Worm (Caenorhabditis elegans) whole organism, young adult: ENCODE results near the gene nhr-87.

Source experiments
- C06A6.2 ChIP-seq: fragments of 200-800 bp; sonication (Bioruptor generic); conservative IDR thresholded peaks from 2 replicates; pipeline ENCODE4 v1.3.6; 2022; ENCODE audit warnings: missing genetic modification characterization, missing compliant biosample characterization
- C17E4.6 ChIP-seq: fragments of 200-800 bp; sonication (Bioruptor generic); IDR thresholded peaks from 2 replicates; pipeline ENCODE4 v1.3.6; 2022; ENCODE audit warnings: missing genetic modification reagents, missing genetic modification characterization, missing compliant biosample characterization
- D2030.7 ChIP-seq: fragments of 200-800 bp; sonication (Bioruptor generic); IDR thresholded peaks from 2 replicates; pipeline ENCODE4 v1.3.6; 2022; ENCODE audit warnings: missing genetic modification reagents, missing genetic modification characterization, missing compliant biosample characterization
- F10E7.11 ChIP-seq: sonication (generic microtip); optimal IDR thresholded peaks from 2 replicates; lab custom pipeline; 2017; ENCODE audit warnings: mild to moderate bottlenecking, missing genetic modification characterization, moderate library complexity, missing compliant biosample characterization
- F23B12.7 ChIP-seq: sonication (generic microtip); optimal IDR thresholded peaks from 2 replicates; lab custom pipeline; 2017; ENCODE audit warnings: missing genetic modification characterization, mild to moderate bottlenecking, missing compliant biosample characterization, antibody characterized with exemption, moderate library complexity; ENCODE audit not compliant: insufficient read depth
- F37B4.10 ChIP-seq: fragments of 200-800 bp; sonication (Bioruptor generic); IDR thresholded peaks from 2 replicates; pipeline ENCODE4 v1.3.6; 2022; ENCODE audit warnings: missing genetic modification characterization, missing compliant biosample characterization
- F57C9.4 ChIP-seq: sonication (generic microtip); optimal IDR thresholded peaks from 2 replicates; lab custom pipeline; 2017; ENCODE audit warnings: mild to moderate bottlenecking, missing genetic modification characterization, missing compliant biosample characterization
- Y53G8AR.9 ChIP-seq: fragments of 200-800 bp; sonication (Bioruptor generic); conservative IDR thresholded peaks from 2 replicates; pipeline ENCODE4 v1.3.6; 2022; ENCODE audit warnings: missing genetic modification reagents, missing genetic modification characterization, missing compliant biosample characterization
- Y56A3A.18 ChIP-seq: fragments of 200-800 bp; sonication (Bioruptor generic); IDR thresholded peaks from 2 replicates; pipeline ENCODE4 v1.3.6; 2022; ENCODE audit warnings: missing genetic modification reagents, missing genetic modification characterization, missing compliant biosample characterization
- Y95B8A.8 ChIP-seq: fragments of 200-800 bp; sonication (Bioruptor generic); IDR thresholded peaks from 2 replicates; pipeline ENCODE4 v1.3.6; 2022; ENCODE audit warnings: missing genetic modification reagents, missing genetic modification characterization, missing compliant biosample characterization
- aptf-2 ChIP-seq: fragments of 200-800 bp; sonication (Bioruptor generic); conservative IDR thresholded peaks from 2 replicates; pipeline ENCODE4 v1.3.6; 2022; ENCODE audit warnings: missing genetic modification reagents, missing genetic modification characterization, missing compliant biosample characterization
- attf-5 ChIP-seq: fragments of 200-800 bp; sonication (Bioruptor generic); optimal IDR thresholded peaks from 2 replicates; lab custom pipeline; 2018; ENCODE audit warnings: mild to moderate bottlenecking, missing genetic modification characterization, missing compliant biosample characterization
- attf-6 ChIP-seq: fragments of 200-800 bp; sonication (Bioruptor generic); IDR thresholded peaks from 2 replicates; pipeline ENCODE4 v1.3.6; 2022; ENCODE audit warnings: missing genetic modification reagents, missing genetic modification characterization, missing compliant biosample characterization
- bed-1 ChIP-seq: fragments of 200-800 bp; sonication (Bioruptor generic); IDR thresholded peaks from 2 replicates; pipeline ENCODE4 v1.3.6; 2022; ENCODE audit warnings: missing genetic modification reagents, missing genetic modification characterization, missing compliant biosample characterization
- cebp-1 ChIP-seq, 2 experiments: fragments of 200-800 bp in 1 of 2; sonication (Bioruptor generic) in 1 of 2; sonication (generic microtip) in 1 of 2; IDR thresholded peaks in 1 of 2; optimal IDR thresholded peaks in 1 of 2; 2 replicates each; pipeline versions ENCODE4 v1.3.6 to Lab custom; 2017 to 2022; ENCODE audit warnings: missing compliant biosample characterization in 2 of 2, missing genetic modification characterization in 2 of 2, mild to moderate bottlenecking in 1 of 2, missing genetic modification reagents in 1 of 2, moderate library complexity in 1 of 2
- ceh-100 ChIP-seq: fragments of 200-800 bp; sonication (Bioruptor generic); IDR thresholded peaks from 2 replicates; pipeline ENCODE4 v1.3.6; 2022; ENCODE audit warnings: missing genetic modification reagents, missing genetic modification characterization, missing compliant biosample characterization
- ceh-27 ChIP-seq: fragments of 200-800 bp; sonication (Bioruptor generic); optimal IDR thresholded peaks from 2 replicates; lab custom pipeline; 2018; ENCODE audit warnings: mild to moderate bottlenecking, missing genetic modification characterization, moderate library complexity, missing compliant biosample characterization
- ceh-91 ChIP-seq: fragments of 200-800 bp; sonication (Bioruptor generic); IDR thresholded peaks from 2 replicates; pipeline ENCODE4 v1.3.6; 2022; ENCODE audit warnings: missing genetic modification reagents, missing genetic modification characterization, missing compliant biosample characterization
- chd-7 ChIP-seq: sonication (generic microtip); optimal IDR thresholded peaks from 2 replicates; lab custom pipeline; 2016; ENCODE audit warnings: mild to moderate bottlenecking, missing genetic modification characterization, moderate library complexity, missing compliant biosample characterization
- efl-1 ChIP-seq: fragments of 150-350 bp; optimal IDR thresholded peaks from 2 replicates; lab custom pipeline; 2014; ENCODE audit warnings: missing biosample characterization, missing genetic modification reagents, missing genetic modification characterization
- ets-4 ChIP-seq: fragments of 200-800 bp; sonication (Bioruptor generic); optimal IDR thresholded peaks from 2 replicates; lab custom pipeline; 2018; ENCODE audit warnings: mild to moderate bottlenecking, missing genetic modification characterization, missing compliant biosample characterization
- gei-17 ChIP-seq: fragments of 200-800 bp; sonication (Bioruptor generic); optimal IDR thresholded peaks from 2 replicates; lab custom pipeline; 2018; ENCODE audit warnings: mild to moderate bottlenecking, missing genetic modification characterization, missing compliant biosample characterization
- him-1 ChIP-seq: sonication (generic microtip); optimal IDR thresholded peaks from 2 replicates; lab custom pipeline; 2016; ENCODE audit warnings: missing genotype, missing genetic modification reagents, missing genetic modification characterization, missing compliant biosample characterization
- hlh-26 ChIP-seq: fragments of 200-800 bp; sonication (Bioruptor generic); conservative IDR thresholded peaks from 2 replicates; pipeline ENCODE4 v1.3.6; 2022; ENCODE audit warnings: missing genetic modification reagents, missing genetic modification characterization, missing compliant biosample characterization
- hmg-20 ChIP-seq: fragments of 200-800 bp; sonication (Bioruptor generic); IDR thresholded peaks from 2 replicates; pipeline ENCODE4 v1.3.6; 2022; ENCODE audit warnings: missing genetic modification reagents, missing genetic modification characterization, missing compliant biosample characterization
- hrde-1 ChIP-seq: sonication (generic microtip); optimal IDR thresholded peaks from 2 replicates; lab custom pipeline; 2016; ENCODE audit warnings: missing genetic modification characterization, mild to moderate bottlenecking, missing compliant biosample characterization, moderate library complexity, missing genotype, missing genetic modification reagents, borderline replicate concordance
- lag-1 ChIP-seq: fragments of 200-800 bp; sonication (Bioruptor generic); IDR thresholded peaks from 2 replicates; pipeline ENCODE4 v1.3.6; 2022; ENCODE audit warnings: missing genetic modification reagents, missing genetic modification characterization, missing compliant biosample characterization
- lin-26 ChIP-seq: fragments of 200-800 bp; sonication (Bioruptor generic); IDR thresholded peaks from 2 replicates; pipeline ENCODE4 v1.3.6; 2022; ENCODE audit warnings: missing genetic modification reagents, missing genetic modification characterization, missing compliant biosample characterization
- lin-54 ChIP-seq: fragments of 200-800 bp; sonication (Bioruptor generic); optimal IDR thresholded peaks from 2 replicates; lab custom pipeline; 2018; ENCODE audit warnings: mild to moderate bottlenecking, missing genetic modification characterization, missing compliant biosample characterization
- madf-10 ChIP-seq: sonication (generic microtip); optimal IDR thresholded peaks from 2 replicates; lab custom pipeline; 2016; ENCODE audit warnings: mild to moderate bottlenecking, missing genetic modification characterization, missing compliant biosample characterization
- madf-6 ChIP-seq: fragments of 200-800 bp; sonication (Bioruptor generic); IDR thresholded peaks from 2 replicates; pipeline ENCODE4 v1.3.6; 2022; ENCODE audit warnings: missing genetic modification reagents, missing genetic modification characterization, missing compliant biosample characterization
- mcd-1 ChIP-seq: fragments of 200-800 bp; sonication (Bioruptor generic); IDR thresholded peaks from 2 replicates; pipeline ENCODE4 v1.3.6; 2022; ENCODE audit warnings: missing genetic modification reagents, missing genetic modification characterization, missing compliant biosample characterization
- mes-4 ChIP-seq: sonication (generic microtip); optimal IDR thresholded peaks from 2 replicates; lab custom pipeline; 2016; ENCODE audit warnings: missing genotype, missing genetic modification characterization, missing compliant biosample characterization
- nfya-1 ChIP-seq: sonication (generic microtip); optimal IDR thresholded peaks from 2 replicates; lab custom pipeline; 2017; ENCODE audit warnings: antibody characterized with exemption, missing compliant biosample characterization, missing genetic modification characterization, borderline replicate concordance; ENCODE audit not compliant: insufficient read depth
- nfyb-1 ChIP-seq: fragments of 200-800 bp; sonication (Bioruptor generic); IDR thresholded peaks from 2 replicates; pipeline ENCODE4 v1.3.6; 2022; ENCODE audit warnings: missing genetic modification reagents, missing genetic modification characterization, missing compliant biosample characterization
- nhr-179 ChIP-seq: sonication (generic microtip); optimal IDR thresholded peaks from 2 replicates; lab custom pipeline; 2016; ENCODE audit warnings: mild to moderate bottlenecking, missing genetic modification characterization, missing compliant biosample characterization
- nhr-27 ChIP-seq: fragments of 200-800 bp; sonication (Bioruptor generic); optimal IDR thresholded peaks from 2 replicates; lab custom pipeline; 2018; ENCODE audit warnings: mild to moderate bottlenecking, missing genetic modification characterization, moderate library complexity, missing compliant biosample characterization
- rec-8 ChIP-seq, 2 experiments: sonication (generic microtip); optimal IDR thresholded peaks; 2 replicates each; lab custom pipeline; 2016; ENCODE audit warnings: mild to moderate bottlenecking in 2 of 2, missing genetic modification characterization in 2 of 2, missing genetic modification reagents in 2 of 2, missing genotype in 2 of 2, missing biosample characterization in 1 of 2, missing compliant biosample characterization in 1 of 2, moderate library complexity in 1 of 2
- rpc-1 ChIP-seq, 2 experiments: fragments of 150-350 bp in 1 of 2; sonication (generic microtip) in 1 of 2; optimal IDR thresholded peaks; 2 replicates each; lab custom pipeline; 2014 to 2018; ENCODE audit warnings: missing biosample characterization in 1 of 2, missing genetic modification characterization in 1 of 2, missing genetic modification reagents in 1 of 2, missing genotype in 1 of 2
- snpc-3.4 ChIP-seq: sonication (generic microtip); optimal IDR thresholded peaks from 2 replicates; lab custom pipeline; 2017; ENCODE audit warnings: missing genetic modification characterization, mild to moderate bottlenecking, missing compliant biosample characterization, antibody characterized with exemption, moderate library complexity, missing genotype, missing genetic modification reagents
- sptf-2 ChIP-seq: fragments of 200-800 bp; sonication (Bioruptor generic); optimal IDR thresholded peaks from 2 replicates; lab custom pipeline; 2018; ENCODE audit warnings: mild to moderate bottlenecking, missing genetic modification characterization, missing compliant biosample characterization
- tbp1 ChIP-seq: fragments of 200-800 bp; sonication (Bioruptor generic); optimal IDR thresholded peaks from 2 replicates; lab custom pipeline; 2018; ENCODE audit warnings: mild to moderate bottlenecking, missing genetic modification characterization, missing compliant biosample characterization
- tbx-9 ChIP-seq: sonication (generic microtip); optimal IDR thresholded peaks from 2 replicates; lab custom pipeline; 2016; ENCODE audit warnings: borderline replicate concordance, missing genetic modification characterization, inconsistent platforms, missing compliant biosample characterization
- unc-130 ChIP-seq: sonication (generic microtip); optimal IDR thresholded peaks from 2 replicates; lab custom pipeline; 2016; ENCODE audit warnings: missing genetic modification reagents, missing genetic modification characterization, missing compliant biosample characterization
- ztf-22 ChIP-seq: fragments of 200-800 bp; sonication (Bioruptor generic); optimal IDR thresholded peaks from 2 replicates; lab custom pipeline; 2018; ENCODE audit warnings: mild to moderate bottlenecking, missing genetic modification characterization, moderate library complexity, missing compliant biosample characterization

Gene nhr-87

DNA sequence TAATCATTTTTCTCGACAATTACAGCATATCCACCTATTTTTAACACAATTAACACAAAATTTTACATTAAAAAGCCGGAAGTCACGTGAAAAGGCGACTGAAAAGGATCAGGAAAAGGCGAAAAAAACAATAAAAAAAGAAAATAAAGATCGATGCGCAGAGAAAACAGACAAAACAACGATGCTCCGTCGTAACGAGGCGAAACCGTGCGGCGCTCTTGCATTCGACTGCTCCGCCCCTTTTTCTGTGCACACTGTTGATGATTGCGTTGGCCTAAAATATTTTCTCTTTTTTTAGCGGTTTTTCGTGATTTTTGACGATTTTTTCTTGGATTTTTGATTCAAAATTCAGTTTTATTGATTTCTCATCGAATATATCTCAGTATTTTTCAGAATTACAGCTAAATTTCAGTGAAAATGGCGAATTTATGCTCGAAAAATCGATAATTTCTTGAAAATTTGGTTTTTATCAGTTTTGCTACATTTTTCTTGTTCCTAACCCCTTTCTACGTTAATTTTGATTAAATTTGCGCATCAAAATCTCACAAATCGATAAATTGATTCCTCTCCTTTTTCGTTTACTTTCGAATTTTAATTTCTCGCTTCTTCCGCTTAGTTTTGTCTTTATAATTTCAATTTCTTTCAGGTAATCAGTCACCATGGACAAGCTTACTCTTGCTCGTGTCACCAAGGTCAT lies 35.4 kb downstream of the nhr-87 start, which contains the start of gene rps-28 (continued):
- TF ChIP-seq cebp-1 (GFP tag; IDR thresholded peaks at IDR 0.05; lab: Robert Waterston, UW) (peak; percentile 56; the same call in 1 of the 2 replicates), cebp-1 (tag; optimal IDR thresholded peaks at IDR 0.05; lab: Kevin White, UChicago) (peak; percentile 91), attf-5 (GFP tag; lab: Kevin White, UChicago) (peak; percentile 99), attf-6 (GFP tag; lab: Robert Waterston, UW) (peak; percentile 76), rec-8 (tag; optimal IDR thresholded peaks at IDR 0.05; lab: Kevin White, UChicago) (peak; percentile 27 to 29), him-1 (tag; lab: Kevin White, UChicago) (peak; percentile 23), Y53G8AR.9 (GFP tag; lab: Robert Waterston, UW) (peak; percentile 93), F57C9.4 (tag; lab: Kevin White, UChicago) (no peak), lin-54 (GFP tag; lab: Kevin White, UChicago) (peak; percentile 94), madf-10 (peak; percentile 90), Y95B8A.8 (peak; percentile 95), lag-1 (GFP tag; lab: Robert Waterston, UW) (no peak), mcd-1 (GFP tag; lab: Robert Waterston, UW) (peak; percentile 92), hmg-20 (GFP tag; lab: Robert Waterston, UW) (peak; percentile 71; the same call in 1 of the 2 replicates), nhr-27 (tag; lab: Kevin White, UChicago) (no peak), nfya-1 (tag; lab: Kevin White, UChicago) (no peak), bed-1 (GFP tag; lab: Robert Waterston, UW) (no peak), sptf-2 (no peak), ceh-100 (GFP tag; lab: Robert Waterston, UW) (peak; percentile 94), C17E4.6 (GFP tag; lab: Robert Waterston, UW) (peak; percentile 31; the same call in 1 of the 2 replicates), madf-6 (GFP tag; lab: Robert Waterston, UW) (peak; percentile 91), gei-17 (GFP tag; lab: Kevin White, UChicago) (peak; percentile 47), aptf-2 (GFP tag; lab: Robert Waterston, UW) (0 out of 2 replicates have a peak, but pooled peaks have one; percentile 47), F23B12.7 (peak; percentile 97), F37B4.10 (GFP tag; lab: Robert Waterston, UW) (0 out of 2 replicates have a peak, but pooled peaks have one; percentile 67), C06A6.2 (GFP tag; lab: Robert Waterston, UW) (peak; percentile 97), tbx-9 (tag; lab: Kevin White, UChicago) (no peak), ceh-91 (GFP tag; lab: Robert Waterston, UW) (peak; percentile 90), efl-1 (GFP tag; lab: Kevin White, UChicago) (peak; percentile 76), Y56A3A.18 (GFP tag; lab: Robert Waterston, UW) (no peak), ztf-22 (GFP tag; lab: Kevin White, UChicago) (peak; percentile 69), unc-130 (GFP tag; lab: Kevin White, UChicago) (peak; percentile 81), hlh-26 (GFP tag; lab: Robert Waterston, UW) (no peak), lin-26 (GFP tag; lab: Robert Waterston, UW) (peak; percentile 80; the same call in 1 of the 2 replicates), nfyb-1 (GFP tag; lab: Robert Waterston, UW) (peak; percentile 95), nhr-179 (tag; lab: Kevin White, UChicago) (no peak), chd-7 (tag; lab: Kevin White, UChicago) (peak; percentile 76), ceh-27 (GFP tag; lab: Kevin White, UChicago) (peak; percentile 92), rpc-1 (optimal IDR thresholded peaks at IDR 0.05; lab: Kevin White, UChicago) (peak; percentile 49), rpc-1 (tag; optimal IDR thresholded peaks at IDR 0.05; lab: Kevin White, UChicago) (no peak), snpc-3.4 (tag; lab: Kevin White, UChicago) (peak; percentile 76), hrde-1 (tag; lab: Kevin White, UChicago) (peak; percentile 16), D2030.7 (peak; percentile 94), F10E7.11 (tag; lab: Kevin White, UChicago) (no peak), ets-4 (GFP tag; lab: Kevin White, UChicago) (peak; percentile 23), mes-4 (tag; lab: Kevin White, UChicago) (no peak), tbp1 (GFP tag; lab: Kevin White, UChicago) (peak; percentile 77)
